Worm (Caenorhabditis elegans) whole organism, young adult: ENCODE measurements around the gene Y7A5A.8.

ENCODE experiments used
- B0261.1 ChIP-seq: sonication (generic microtip); optimal IDR thresholded peaks from 2 replicates; lab custom pipeline; 2016; ENCODE audit warnings: mild to moderate bottlenecking, missing genetic modification characterization, moderate library complexity, missing compliant biosample characterization
- C06A6.2 ChIP-seq: fragments of 200-800 bp; sonication (Bioruptor generic); conservative IDR thresholded peaks from 2 replicates; pipeline ENCODE4 v1.3.6; 2022; ENCODE audit warnings: missing genetic modification characterization, missing compliant biosample characterization
- C17E4.6 ChIP-seq: fragments of 200-800 bp; sonication (Bioruptor generic); IDR thresholded peaks from 2 replicates; pipeline ENCODE4 v1.3.6; 2022; ENCODE audit warnings: missing genetic modification reagents, missing genetic modification characterization, missing compliant biosample characterization
- D2030.7 ChIP-seq: fragments of 200-800 bp; sonication (Bioruptor generic); IDR thresholded peaks from 2 replicates; pipeline ENCODE4 v1.3.6; 2022; ENCODE audit warnings: missing genetic modification reagents, missing genetic modification characterization, missing compliant biosample characterization
- F37B4.10 ChIP-seq: fragments of 200-800 bp; sonication (Bioruptor generic); IDR thresholded peaks from 2 replicates; pipeline ENCODE4 v1.3.6; 2022; ENCODE audit warnings: missing genetic modification characterization, missing compliant biosample characterization
- F57C9.4 ChIP-seq: sonication (generic microtip); optimal IDR thresholded peaks from 2 replicates; lab custom pipeline; 2017; ENCODE audit warnings: mild to moderate bottlenecking, missing genetic modification characterization, missing compliant biosample characterization
- Y67H2A.10 ChIP-seq: fragments of 200-800 bp; sonication (Bioruptor generic); conservative IDR thresholded peaks from 2 replicates; pipeline ENCODE4 v1.3.6; 2022; ENCODE audit warnings: missing genetic modification reagents, missing genetic modification characterization, missing compliant biosample characterization
- attf-3 ChIP-seq: fragments of 200-800 bp; sonication (Bioruptor generic); conservative IDR thresholded peaks from 2 replicates; pipeline ENCODE4 v1.3.6; 2022; ENCODE audit warnings: missing genetic modification reagents, missing genetic modification characterization, missing compliant biosample characterization
- attf-6 ChIP-seq: fragments of 200-800 bp; sonication (Bioruptor generic); IDR thresholded peaks from 2 replicates; pipeline ENCODE4 v1.3.6; 2022; ENCODE audit warnings: missing genetic modification reagents, missing genetic modification characterization, missing compliant biosample characterization
- cebp-1 ChIP-seq, 2 experiments: fragments of 200-800 bp in 1 of 2; sonication (Bioruptor generic) in 1 of 2; sonication (generic microtip) in 1 of 2; IDR thresholded peaks in 1 of 2; optimal IDR thresholded peaks in 1 of 2; 2 replicates each; pipeline versions ENCODE4 v1.3.6 to Lab custom; 2017 to 2022; ENCODE audit warnings: missing compliant biosample characterization in 2 of 2, missing genetic modification characterization in 2 of 2, mild to moderate bottlenecking in 1 of 2, missing genetic modification reagents in 1 of 2, moderate library complexity in 1 of 2
- ceh-58 ChIP-seq: fragments of 200-800 bp; sonication (Bioruptor generic); IDR thresholded peaks from 2 replicates; pipeline ENCODE4 v1.3.6; 2022; ENCODE audit warnings: missing genetic modification characterization, missing compliant biosample characterization
- die-1 ChIP-seq: sonication (generic microtip); optimal IDR thresholded peaks from 2 replicates; lab custom pipeline; 2016; ENCODE audit warnings: missing genotype, mild to moderate bottlenecking, missing genetic modification characterization, missing compliant biosample characterization
- dox-1 ChIP-seq: fragments of 200-800 bp; sonication (Bioruptor generic); IDR thresholded peaks from 2 replicates; pipeline ENCODE4 v1.3.6; 2022; ENCODE audit warnings: missing genetic modification reagents, missing genetic modification characterization, missing compliant biosample characterization
- dpl-1 ChIP-seq: fragments of 150-350 bp; optimal IDR thresholded peaks from 2 replicates; lab custom pipeline; 2014; ENCODE audit warnings: missing biosample characterization, missing genetic modification reagents, missing genetic modification characterization
- egl-18 ChIP-seq: fragments of 200-800 bp; sonication (Bioruptor generic); IDR thresholded peaks from 2 replicates; pipeline ENCODE4 v1.3.6; 2022; ENCODE audit warnings: missing genetic modification reagents, missing genetic modification characterization, missing compliant biosample characterization
- egrh-3 ChIP-seq: fragments of 200-800 bp; sonication (Bioruptor generic); IDR thresholded peaks from 2 replicates; pipeline ENCODE4 v1.3.6; 2022; ENCODE audit warnings: missing genetic modification reagents, missing genetic modification characterization, missing compliant biosample characterization
- ekl-4 ChIP-seq: fragments of 200-800 bp; sonication (Bioruptor generic); IDR thresholded peaks from 2 replicates; pipeline ENCODE4 v1.3.6; 2022; ENCODE audit warnings: missing genetic modification reagents, missing genetic modification characterization, missing compliant biosample characterization
- hlh-26 ChIP-seq: fragments of 200-800 bp; sonication (Bioruptor generic); conservative IDR thresholded peaks from 2 replicates; pipeline ENCODE4 v1.3.6; 2022; ENCODE audit warnings: missing genetic modification reagents, missing genetic modification characterization, missing compliant biosample characterization
- hmg-1.2 ChIP-seq: fragments of 200-800 bp; sonication (Bioruptor generic); IDR thresholded peaks from 2 replicates; pipeline ENCODE4 v1.3.6; 2022; ENCODE audit warnings: missing genetic modification reagents, missing genetic modification characterization, missing compliant biosample characterization
- hmg-20 ChIP-seq: fragments of 200-800 bp; sonication (Bioruptor generic); IDR thresholded peaks from 2 replicates; pipeline ENCODE4 v1.3.6; 2022; ENCODE audit warnings: missing genetic modification reagents, missing genetic modification characterization, missing compliant biosample characterization
- lin-26 ChIP-seq: fragments of 200-800 bp; sonication (Bioruptor generic); IDR thresholded peaks from 2 replicates; pipeline ENCODE4 v1.3.6; 2022; ENCODE audit warnings: missing genetic modification reagents, missing genetic modification characterization, missing compliant biosample characterization
- lin-54 ChIP-seq: fragments of 200-800 bp; sonication (Bioruptor generic); optimal IDR thresholded peaks from 2 replicates; lab custom pipeline; 2018; ENCODE audit warnings: mild to moderate bottlenecking, missing genetic modification characterization, missing compliant biosample characterization
- madf-3 ChIP-seq: fragments of 200-800 bp; sonication (Bioruptor generic); IDR thresholded peaks from 2 replicates; pipeline ENCODE4 v1.3.6; 2022; ENCODE audit warnings: missing genetic modification reagents, missing genetic modification characterization, missing compliant biosample characterization
- madf-6 ChIP-seq: fragments of 200-800 bp; sonication (Bioruptor generic); IDR thresholded peaks from 2 replicates; pipeline ENCODE4 v1.3.6; 2022; ENCODE audit warnings: missing genetic modification reagents, missing genetic modification characterization, missing compliant biosample characterization
- mcd-1 ChIP-seq: fragments of 200-800 bp; sonication (Bioruptor generic); IDR thresholded peaks from 2 replicates; pipeline ENCODE4 v1.3.6; 2022; ENCODE audit warnings: missing genetic modification reagents, missing genetic modification characterization, missing compliant biosample characterization
- mxl-1 ChIP-seq: sonication (generic microtip); optimal IDR thresholded peaks from 2 replicates; lab custom pipeline; 2016; ENCODE audit warnings: missing genetic modification characterization, missing compliant biosample characterization
- nfya-2 ChIP-seq: fragments of 200-800 bp; sonication (Bioruptor generic); IDR thresholded peaks from 2 replicates; pipeline ENCODE4 v1.3.6; 2022; ENCODE audit warnings: missing genetic modification reagents, missing genetic modification characterization, missing compliant biosample characterization
- nfyb-1 ChIP-seq: fragments of 200-800 bp; sonication (Bioruptor generic); IDR thresholded peaks from 2 replicates; pipeline ENCODE4 v1.3.6; 2022; ENCODE audit warnings: missing genetic modification reagents, missing genetic modification characterization, missing compliant biosample characterization
- nhr-120 ChIP-seq: fragments of 200-800 bp; sonication (Bioruptor generic); IDR thresholded peaks from 2 replicates; pipeline ENCODE4 v1.3.6; 2022; ENCODE audit warnings: missing genetic modification characterization, missing compliant biosample characterization
- nhr-179 ChIP-seq: sonication (generic microtip); optimal IDR thresholded peaks from 2 replicates; lab custom pipeline; 2016; ENCODE audit warnings: mild to moderate bottlenecking, missing genetic modification characterization, missing compliant biosample characterization
- nhr-90 ChIP-seq: sonication (generic microtip); optimal IDR thresholded peaks from 2 replicates; lab custom pipeline; 2016; ENCODE audit warnings: missing genotype, mild to moderate bottlenecking, missing genetic modification characterization, missing compliant biosample characterization
- pbrm-1 ChIP-seq: fragments of 200-800 bp; sonication (Bioruptor generic); IDR thresholded peaks from 2 replicates; pipeline ENCODE4 v1.3.6; 2022; ENCODE audit warnings: missing genetic modification reagents, missing genetic modification characterization, missing compliant biosample characterization
- rcor-1 ChIP-seq: fragments of 200-800 bp; sonication (Bioruptor generic); IDR thresholded peaks from 2 replicates; pipeline ENCODE4 v1.3.6; 2022; ENCODE audit warnings: missing genetic modification reagents, missing genetic modification characterization, missing compliant biosample characterization
- snpc-4 ChIP-seq, 5 experiments: fragments of 150-350 bp in 1 of 5; sonication (generic microtip) in 4 of 5; optimal IDR thresholded peaks; 2 replicates each; lab custom pipeline; 2014 to 2018; ENCODE audit warnings: missing genetic modification characterization in 5 of 5, missing biosample characterization in 3 of 5, antibody characterized with exemption in 2 of 5, mild to moderate bottlenecking in 2 of 5, missing compliant biosample characterization in 2 of 5, missing genotype in 2 of 5, moderate library complexity in 2 of 5, missing genetic modification reagents in 1 of 5
- tbp1 ChIP-seq: fragments of 200-800 bp; sonication (Bioruptor generic); optimal IDR thresholded peaks from 2 replicates; lab custom pipeline; 2018; ENCODE audit warnings: mild to moderate bottlenecking, missing genetic modification characterization, missing compliant biosample characterization
- unc-130 ChIP-seq: sonication (generic microtip); optimal IDR thresholded peaks from 2 replicates; lab custom pipeline; 2016; ENCODE audit warnings: missing genetic modification reagents, missing genetic modification characterization, missing compliant biosample characterization
- unc-62 ChIP-seq: fragments of 150-350 bp; optimal IDR thresholded peaks from 2 replicates; lab custom pipeline; 2014; ENCODE audit warnings: missing biosample characterization, missing genetic modification reagents, missing genetic modification characterization
- zfh-2 ChIP-seq: fragments of 200-800 bp; sonication (Bioruptor generic); conservative IDR thresholded peaks from 2 replicates; pipeline ENCODE4 v1.3.6; 2022; ENCODE audit warnings: missing genetic modification reagents, missing genetic modification characterization, missing compliant biosample characterization
- ztf-18 ChIP-seq: sonication (generic microtip); optimal IDR thresholded peaks from 2 replicates; lab custom pipeline; 2016; ENCODE audit warnings: missing genotype, mild to moderate bottlenecking, missing genetic modification characterization, missing compliant biosample characterization
- ztf-26 ChIP-seq: sonication (generic microtip); optimal IDR thresholded peaks from 2 replicates; lab custom pipeline; 2017; ENCODE audit warnings: missing genetic modification characterization, missing compliant biosample characterization
- ztf-3 ChIP-seq: fragments of 200-800 bp; sonication (Bioruptor generic); optimal IDR thresholded peaks from 2 replicates; lab custom pipeline; 2018; ENCODE audit warnings: mild to moderate bottlenecking, missing genetic modification characterization, missing compliant biosample characterization

The Y7A5A.8 gene

DNA sequence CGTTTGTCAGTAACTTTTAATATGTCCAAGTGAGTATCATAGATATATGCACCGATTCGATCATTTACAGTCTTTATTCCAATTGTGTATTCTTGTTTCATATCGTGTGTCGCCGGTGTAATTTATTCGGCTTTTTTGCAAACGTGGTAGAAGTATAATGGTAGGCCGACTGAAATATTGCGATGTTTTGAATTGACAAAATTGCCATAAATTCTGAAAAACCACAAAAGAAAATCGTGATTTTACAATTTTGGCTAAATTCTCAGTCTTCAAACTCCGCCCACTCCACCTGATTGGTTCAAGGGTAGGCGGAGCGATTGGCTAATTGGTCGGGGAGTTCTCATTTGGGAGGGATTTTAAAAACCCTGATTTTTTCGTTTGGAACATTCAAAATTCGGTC is 37.7 kb upstream of the Y7A5A.8 start, which contains the start of gene Y7A5A.3:
Y7A5A.3 (minus strand) TSS at position 101 of the 400 bp plus-strand sequence.
- TF ChIP-seq ztf-18 (no peak), D2030.7 (GFP tag; lab: Robert Waterston, UW) (no peak), lin-54 (GFP tag; lab: Kevin White, UChicago) (no peak), rcor-1 (no peak), tbp1 (GFP tag; lab: Kevin White, UChicago) (no peak)

DNA sequence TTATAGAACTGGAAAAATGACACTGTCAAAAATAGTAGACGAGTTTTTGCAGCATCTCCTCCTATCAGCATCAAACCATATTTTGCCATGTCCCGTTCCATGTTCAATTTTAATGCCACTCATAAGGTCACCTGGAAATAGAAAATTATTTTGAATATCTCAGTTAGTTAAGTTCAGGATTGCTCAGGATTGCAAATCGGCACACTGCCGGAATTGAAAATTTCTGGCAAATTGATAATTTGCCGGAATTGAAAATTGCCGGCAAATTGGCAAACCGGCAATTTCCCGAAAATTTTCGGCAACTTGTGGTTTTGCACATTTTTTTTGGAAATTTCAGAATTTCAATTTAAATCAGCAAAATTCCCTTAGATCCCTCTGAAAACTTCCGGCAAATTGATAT is 35.6 kb upstream of the Y7A5A.8 start, which contains the start of gene Y7A5A.5:
Y7A5A.5 (minus strand) TSS at position 101 of the 400 bp plus-strand sequence.
- TF ChIP-seq attf-3 (GFP tag; lab: Robert Waterston, UW) = no peak
- no peak for TF ChIP-seq snpc-4 (GFP tag; optimal IDR thresholded peaks at IDR 0.05; lab: Kevin White, UChicago)
- TF ChIP-seq snpc-4 (tag; optimal IDR thresholded peaks at IDR 0.05; lab: Kevin White, UChicago) = no peak
- no peak for TF ChIP-seq cebp-1 (GFP tag; IDR thresholded peaks at IDR 0.05; lab: Robert Waterston, UW)
- TF ChIP-seq cebp-1 (tag; optimal IDR thresholded peaks at IDR 0.05; lab: Kevin White, UChicago) = no peak
- TF ChIP-seq unc-130 = no peak
- TF ChIP-seq F57C9.4 = no peak
- no peak for TF ChIP-seq nfya-2 (GFP tag; lab: Robert Waterston, UW)
- no peak for TF ChIP-seq lin-54 (GFP tag; lab: Kevin White, UChicago)
- TF ChIP-seq nhr-120 (GFP tag; lab: Robert Waterston, UW) = no peak
- no peak for TF ChIP-seq zfh-2 (GFP tag; lab: Robert Waterston, UW)
- TF ChIP-seq, all 124 proteins: peak for 0

DNA sequence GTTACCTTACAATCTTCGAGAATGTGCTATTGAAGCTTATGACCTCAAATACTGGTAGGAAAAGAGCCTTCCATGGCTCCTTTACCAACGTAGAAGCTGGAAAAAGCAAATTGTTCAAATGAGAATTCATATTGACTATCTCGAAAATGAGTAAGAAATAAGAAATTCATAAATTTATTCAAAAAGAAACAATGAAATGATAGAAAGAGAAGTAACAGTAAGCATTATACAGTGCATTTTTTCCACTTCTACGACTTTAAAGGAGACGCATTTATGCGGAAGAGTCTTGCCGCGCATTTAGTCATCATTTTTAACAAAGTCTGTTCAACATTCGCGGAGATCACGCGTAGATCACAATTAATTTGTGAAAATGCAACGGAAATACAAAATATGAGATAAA is 27.3 kb upstream of the Y7A5A.8 start, which contains the start of gene Y7A5A.10:
Y7A5A.10 (minus strand) TSS at position 101 of the 400 bp plus-strand sequence.
- no peak for TF ChIP-seq mxl-1 (tag; lab: Kevin White, UChicago)
- TF ChIP-seq D2030.7 (GFP tag; lab: Robert Waterston, UW) = no peak
- no peak for TF ChIP-seq snpc-4 (GFP tag; optimal IDR thresholded peaks at IDR 0.05; lab: Kevin White, UChicago)
- no peak for TF ChIP-seq snpc-4 (tag; optimal IDR thresholded peaks at IDR 0.05; lab: Kevin White, UChicago)
- TF ChIP-seq hmg-20 (GFP tag; lab: Robert Waterston, UW) = no peak
- TF ChIP-seq hlh-26 (GFP tag; lab: Robert Waterston, UW) = no peak
- no peak for TF ChIP-seq madf-3 (GFP tag; lab: Robert Waterston, UW)
- TF ChIP-seq ekl-4 (GFP tag; lab: Robert Waterston, UW) = no peak
- TF ChIP-seq C06A6.2 (GFP tag; lab: Robert Waterston, UW) = no peak

DNA sequence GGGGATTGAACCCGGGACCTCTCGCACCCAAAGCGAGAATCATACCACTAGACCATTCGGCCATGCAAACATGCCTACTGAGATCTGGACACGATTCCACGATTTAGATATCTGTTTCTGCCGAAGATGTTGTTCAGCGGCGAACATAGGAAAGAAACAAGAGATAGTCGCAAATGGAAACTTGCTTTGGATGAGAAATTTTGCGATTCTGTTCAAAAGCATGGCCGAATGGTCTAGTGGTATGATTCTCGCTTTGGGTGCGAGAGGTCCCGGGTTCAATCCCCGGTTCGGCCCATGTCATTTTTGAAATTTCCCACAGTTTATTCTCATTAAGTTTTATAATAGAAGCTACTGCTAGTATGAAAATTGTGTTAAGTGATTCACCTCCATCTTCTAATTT is 25.7 kb upstream of the Y7A5A.8 start:
- TF ChIP-seq hmg-1.2 (GFP tag; lab: Robert Waterston, UW) (peak; percentile 52), mcd-1 (GFP tag; lab: Robert Waterston, UW) (0 out of 2 replicates have a peak, but pooled peaks have one; percentile 23), egl-18 (GFP tag; lab: Robert Waterston, UW) (no peak), ceh-58 (no peak), nfyb-1 (GFP tag; lab: Robert Waterston, UW) (no peak), unc-62 (GFP tag; lab: Kevin White, UChicago) (no peak), die-1 (tag; lab: Kevin White, UChicago) (peak; percentile 11), F37B4.10 (GFP tag; lab: Robert Waterston, UW) (0 out of 2 replicates have a peak, but pooled peaks have one; percentile 28), C17E4.6 (GFP tag; lab: Robert Waterston, UW) (no peak), tbp1 (GFP tag; lab: Kevin White, UChicago) (peak; percentile 86), egrh-3 (GFP tag; lab: Robert Waterston, UW) (no peak), snpc-4 (GFP tag; optimal IDR thresholded peaks at IDR 0.05; lab: Kevin White, UChicago) (peak; percentile 35), snpc-4 (tag; optimal IDR thresholded peaks at IDR 0.05; lab: Kevin White, UChicago) (peak in 1 of 4 experiments; percentile 70), attf-3 (GFP tag; lab: Robert Waterston, UW) (no peak), madf-6 (GFP tag; lab: Robert Waterston, UW) (0 out of 2 replicates have a peak, but pooled peaks have one; percentile 25), ztf-3 (GFP tag; lab: Kevin White, UChicago) (no peak), lin-26 (GFP tag; lab: Robert Waterston, UW) (peak; percentile 70; the same call in 1 of the 2 replicates), ekl-4 (GFP tag; lab: Robert Waterston, UW) (0 out of 2 replicates have a peak, but pooled peaks have one; percentile 38), D2030.7 (GFP tag; lab: Robert Waterston, UW) (peak; percentile 49; the same call in 1 of the 2 replicates), pbrm-1 (GFP tag; lab: Robert Waterston, UW) (peak; percentile 40; the same call in 1 of the 2 replicates), nhr-179 (tag; lab: Kevin White, UChicago) (no peak), dpl-1 (GFP tag; lab: Kevin White, UChicago) (no peak), hmg-20 (GFP tag; lab: Robert Waterston, UW) (no peak), nhr-90 (no peak), attf-6 (GFP tag; lab: Robert Waterston, UW) (no peak), Y67H2A.10 (GFP tag; lab: Robert Waterston, UW) (no peak), dox-1 (peak; percentile 33; the same call in 1 of the 2 replicates), ztf-26 (tag; lab: Kevin White, UChicago) (peak; percentile 78), B0261.1 (peak; percentile 66)
